Worm (Caenorhabditis elegans) whole organism, L4 larva: Measurements from ENCODE around the gene Y25C1A.8.

ENCODE experiments used
- R02D3.7 ChIP-seq: fragments of 150-350 bp; sonication (generic microtip); optimal IDR thresholded peaks from 3 replicates; lab custom pipeline; 2014; ENCODE audit warnings: missing biosample characterization, missing genetic modification characterization
- aly-2 ChIP-seq: sonication (generic microtip); optimal IDR thresholded peaks from 2 replicates; lab custom pipeline; 2018; ENCODE audit warnings: missing biosample characterization, missing genetic modification characterization
- nhr-48 ChIP-seq: sonication (generic microtip); optimal IDR thresholded peaks from 2 replicates; lab custom pipeline; 2016; ENCODE audit warnings: mild to moderate bottlenecking, missing genetic modification characterization, missing compliant biosample characterization
- nhr-77 ChIP-seq: fragments of 150-350 bp; optimal IDR thresholded peaks from 2 replicates; lab custom pipeline; 2014; ENCODE audit warnings: missing biosample characterization, missing genetic modification characterization
- unc-62 ChIP-seq, 3 experiments: fragments of 150-350 bp in 1 of 3; sonication (generic microtip); optimal IDR thresholded peaks in 2 of 3; peaks in 1 of 3; 1 replicate in 1 of 3; 2 replicates in 2 of 3; lab custom pipeline; 2014 to 2017; ENCODE audit warnings: missing biosample characterization in 3 of 3, missing genetic modification characterization in 3 of 3, missing genetic modification reagents in 3 of 3, missing genotype in 1 of 3
- zag-1 ChIP-seq: fragments of 150-350 bp; optimal IDR thresholded peaks from 2 replicates; lab custom pipeline; 2014; ENCODE audit warnings: missing biosample characterization, missing genetic modification characterization

DNA sequence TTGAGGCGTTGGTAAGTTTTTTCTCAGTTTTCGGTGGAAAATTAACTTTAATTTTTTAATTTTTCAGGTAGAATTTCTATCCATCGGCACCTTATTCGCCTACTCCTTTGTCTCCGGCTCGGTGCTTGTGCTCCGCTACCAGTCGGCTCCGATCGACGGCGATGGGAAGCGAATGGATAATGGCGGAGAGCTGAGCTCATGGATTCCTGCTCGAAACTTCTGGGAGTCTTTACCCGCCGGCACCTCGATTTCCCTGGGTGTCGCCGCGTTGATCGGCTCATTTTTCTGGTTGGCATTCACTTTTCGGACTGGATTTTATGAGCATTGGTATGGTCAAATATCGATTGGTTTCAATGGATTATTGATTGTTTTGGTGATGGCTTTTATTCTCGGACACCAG lies 41.8 kb downstream of the Y25C1A.8 start:
- no peak for TF ChIP-seq R02D3.7 (tag; lab: Kevin White, UChicago)
- no peak for TF ChIP-seq unc-62 (GFP tag; optimal IDR thresholded peaks at IDR 0.05 in 1 of 2; lab: Kevin White, UChicago)
- TF ChIP-seq unc-62 (tag; optimal IDR thresholded peaks at IDR 0.05; lab: Kevin White, UChicago): no peak
- TF ChIP-seq nhr-48 (tag; lab: Kevin White, UChicago): no peak
- TF ChIP-seq nhr-77: no peak
- no peak for TF ChIP-seq zag-1 (tag; lab: Kevin White, UChicago)
- TF ChIP-seq aly-2 (tag; lab: Kevin White, UChicago): no peak
